Worm (Caenorhabditis elegans): ENCODE results near the gene fmil-1.

DNA sequence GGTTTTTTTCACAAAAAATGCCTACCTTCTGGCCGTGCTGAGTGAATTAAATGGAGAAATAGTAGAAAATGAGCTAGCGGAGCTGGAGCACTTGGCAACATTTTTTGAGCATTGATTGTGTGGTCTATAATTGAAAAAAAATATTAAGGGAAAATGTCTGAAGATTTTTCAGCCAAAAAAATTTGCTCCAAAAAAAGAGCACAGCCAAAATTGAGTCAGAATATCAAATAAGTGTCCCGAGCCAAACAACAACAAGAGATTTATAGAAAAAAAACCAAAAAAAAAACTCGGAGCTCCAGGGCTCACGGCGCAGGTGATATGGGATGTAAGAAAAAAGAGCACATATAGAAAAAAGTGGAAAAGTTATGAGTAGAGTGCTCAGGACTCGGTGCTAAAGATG lies at the start of gene fmil-1:
- TF ChIP-seq elt-1 (tag; optimal IDR thresholded peaks at IDR 0.05; ENCODE audit: borderline replicate concordance, insufficient read depth) (no peak), elt-3 (tag; optimal IDR thresholded peaks at IDR 0.05) (no peak), nhr-76 (tag; optimal IDR thresholded peaks at IDR 0.05) (no peak), mep-1 (tag; optimal IDR thresholded peaks at IDR 0.05) (no peak), mab-5 (tag; optimal IDR thresholded peaks at IDR 0.05) (no peak), snpc-4 (tag; optimal IDR thresholded peaks at IDR 0.05) (no peak), pha-4 (tag; optimal IDR thresholded peaks at IDR 0.05) (no peak), ceh-83 (GFP tag; optimal IDR thresholded peaks at IDR 0.05) (no peak), lin-13 (tag; optimal IDR thresholded peaks at IDR 0.05) (no peak), ces-1 (GFP tag; optimal IDR thresholded peaks at IDR 0.05) (no peak)

Measured in whole organism, mixed stage, embryonic.